Fruit fly (Drosophila melanogaster) whole organism, embryonic: ENCODE data around the gene haf.

ENCODE experiments used
- B-H2 ChIP-seq: fragments of 200-800 bp; sonication (Bioruptor generic); optimal IDR thresholded peaks from 2 replicates; lab custom pipeline; 2018; ENCODE audit warnings: missing biosample characterization, mild to moderate bottlenecking, missing genetic modification characterization
- Bgb ChIP-seq: fragments of 200-800 bp; sonication (Bioruptor generic); IDR thresholded peaks from 2 replicates; pipeline ENCODE4 v1.3.6; 2022; ENCODE audit warnings: missing biosample characterization, missing genetic modification characterization; ENCODE audit not compliant: partially characterized antibody
- Bteb2 ChIP-seq: fragments of 200-800 bp; sonication (Bioruptor generic); optimal IDR thresholded peaks from 2 replicates; lab custom pipeline; 2016; ENCODE audit warnings: missing biosample characterization, missing genetic modification characterization
- CG10366 ChIP-seq: fragments of 200-800 bp; sonication (Bioruptor generic); IDR thresholded peaks from 2 replicates; pipeline ENCODE4 v1.3.6; 2022; ENCODE audit warnings: missing biosample characterization, missing genetic modification characterization
- CG11504 ChIP-seq: fragments of 200-800 bp; sonication (Bioruptor generic); optimal IDR thresholded peaks from 3 replicates; lab custom pipeline; 2019; ENCODE audit warnings: missing biosample characterization, mild to moderate bottlenecking, missing genetic modification characterization, moderate library complexity
- CG11560 ChIP-seq: fragments of 200-800 bp; sonication (Bioruptor generic); IDR thresholded peaks from 3 replicates; pipeline ENCODE4 v1.3.6; 2022; ENCODE audit warnings: missing biosample characterization, missing genetic modification characterization
- CG1529 ChIP-seq: fragments of 200-800 bp; sonication (Bioruptor generic); optimal IDR thresholded peaks from 3 replicates; lab custom pipeline; 2018; ENCODE audit warnings: missing biosample characterization, missing genetic modification characterization
- CG15601 ChIP-seq: fragments of 200-800 bp; sonication (Bioruptor generic); optimal IDR thresholded peaks from 3 replicates; lab custom pipeline; 2019; ENCODE audit warnings: missing biosample characterization, mild to moderate bottlenecking, missing genetic modification characterization, moderate library complexity
- CG17829 ChIP-seq: fragments of 200-800 bp; optimal IDR thresholded peaks from 2 replicates; lab custom pipeline; 2019; ENCODE audit warnings: missing biosample characterization, mild to moderate bottlenecking, missing genetic modification characterization, moderate library complexity
- CG17912 ChIP-seq: fragments of 200-800 bp; sonication (Bioruptor generic); optimal IDR thresholded peaks from 2 replicates; lab custom pipeline; 2018; ENCODE audit warnings: missing biosample characterization, mild to moderate bottlenecking, missing genetic modification characterization
- CG31224 ChIP-seq: fragments of 200-800 bp; sonication (Bioruptor generic); IDR thresholded peaks from 2 replicates; pipeline ENCODE4 v1.3.6; 2022; ENCODE audit warnings: missing biosample characterization, missing genetic modification characterization
- CG3281 ChIP-seq: fragments of 200-800 bp; sonication (Bioruptor generic); optimal IDR thresholded peaks from 3 replicates; lab custom pipeline; 2017; ENCODE audit warnings: missing biosample characterization, mild to moderate bottlenecking, missing genetic modification characterization
- CG6272 ChIP-seq: fragments of 200-800 bp; sonication (Bioruptor generic); IDR thresholded peaks from 2 replicates; pipeline ENCODE4 v1.3.6; 2022; ENCODE audit warnings: missing biosample characterization, missing genetic modification characterization
- CG6854 ChIP-seq: fragments of 200-800 bp; sonication (Bioruptor generic); optimal IDR thresholded peaks from 3 replicates; lab custom pipeline; 2017; ENCODE audit warnings: missing biosample characterization, mild to moderate bottlenecking, missing genetic modification characterization
- CG7556 ChIP-seq: fragments of 200-800 bp; sonication (Bioruptor generic); optimal IDR thresholded peaks from 2 replicates; lab custom pipeline; 2017; ENCODE audit warnings: missing biosample characterization, mild to moderate bottlenecking, missing genetic modification characterization
- CG8089 ChIP-seq: fragments of 200-800 bp; sonication (Bioruptor generic); optimal IDR thresholded peaks from 3 replicates; lab custom pipeline; 2016; ENCODE audit warnings: missing biosample characterization, missing genetic modification characterization
- CG8359 ChIP-seq: fragments of 200-800 bp; sonication (Bioruptor generic); optimal IDR thresholded peaks from 2 replicates; lab custom pipeline; 2017; ENCODE audit warnings: missing biosample characterization, mild to moderate bottlenecking, missing genetic modification characterization, borderline replicate concordance
- CG9437 ChIP-seq: fragments of 200-800 bp; sonication (Bioruptor generic); optimal IDR thresholded peaks from 2 replicates; lab custom pipeline; 2018; ENCODE audit warnings: missing biosample characterization, mild to moderate bottlenecking, missing genetic modification characterization
- CTCF ChIP-seq: fragments of 200-800 bp; sonication (Bioruptor generic); optimal IDR thresholded peaks from 2 replicates; lab custom pipeline; 2017; ENCODE audit warnings: missing biosample characterization, mild to moderate bottlenecking, missing genetic modification characterization, moderate library complexity
- Camta ChIP-seq: fragments of 200-800 bp; sonication (Bioruptor generic); optimal IDR thresholded peaks from 2 replicates; lab custom pipeline; 2016; ENCODE audit warnings: missing biosample characterization, missing genetic modification characterization
- Deaf1 ChIP-seq: fragments of 200-800 bp; optimal IDR thresholded peaks from 3 replicates; lab custom pipeline; 2019; ENCODE audit warnings: missing biosample characterization, mild to moderate bottlenecking, missing genetic modification characterization, moderate library complexity
- Dip3 ChIP-seq: fragments of 200-800 bp; sonication (Bioruptor generic); optimal IDR thresholded peaks from 3 replicates; lab custom pipeline; 2016; ENCODE audit warnings: missing biosample characterization, missing genetic modification characterization
- Drgx ChIP-seq: fragments of 200-800 bp; sonication (Bioruptor generic); IDR thresholded peaks from 2 replicates; pipeline ENCODE4 v1.3.6; 2022; ENCODE audit warnings: missing biosample characterization, missing genetic modification characterization
- E2f2 ChIP-seq: fragments of 200-800 bp; sonication (Bioruptor generic); IDR thresholded peaks from 2 replicates; pipeline ENCODE4 v1.3.6; 2022; ENCODE audit warnings: missing biosample characterization, missing genetic modification characterization
- H15 ChIP-seq: fragments of 200-800 bp; sonication (Bioruptor generic); IDR thresholded peaks from 3 replicates; pipeline ENCODE4 v1.3.6; 2022; ENCODE audit warnings: missing biosample characterization, missing genetic modification characterization
- Hmx ChIP-seq: fragments of 200-800 bp; sonication (Bioruptor generic); optimal IDR thresholded peaks from 2 replicates; lab custom pipeline; 2016; ENCODE audit warnings: missing biosample characterization, missing genetic modification characterization
- Mes4 ChIP-seq: fragments of 200-800 bp; sonication (Bioruptor generic); optimal IDR thresholded peaks from 2 replicates; lab custom pipeline; 2016; ENCODE audit warnings: missing biosample characterization, missing genetic modification characterization
- Nf-YA ChIP-seq: fragments of 200-800 bp; sonication (Bioruptor generic); IDR thresholded peaks from 2 replicates; pipeline ENCODE4 v1.3.6; 2022; ENCODE audit warnings: missing biosample characterization, missing genetic modification characterization
- NfI ChIP-seq: fragments of 200-800 bp; sonication (Bioruptor generic); optimal IDR thresholded peaks from 3 replicates; lab custom pipeline; 2018; ENCODE audit warnings: missing biosample characterization, mild to moderate bottlenecking, missing genetic modification characterization, moderate library complexity
- Sin3A ChIP-seq: fragments of >200 bp; optimal IDR thresholded peaks from 2 replicates; lab custom pipeline; 2018
- Sry-δ ChIP-seq: fragments of 200-800 bp; sonication (Bioruptor generic); optimal IDR thresholded peaks from 2 replicates; lab custom pipeline; 2016; ENCODE audit warnings: missing biosample characterization, missing genetic modification characterization
- TFAM ChIP-seq: fragments of 200-800 bp; sonication (Bioruptor generic); optimal IDR thresholded peaks from 2 replicates; lab custom pipeline; 2017; ENCODE audit warnings: missing biosample characterization, missing genetic modification characterization, inconsistent platforms
- ac ChIP-seq: fragments of 200-800 bp; sonication (Bioruptor generic); optimal IDR thresholded peaks from 3 replicates; lab custom pipeline; 2017; ENCODE audit warnings: missing biosample characterization, mild to moderate bottlenecking, missing genetic modification characterization
- ato ChIP-seq: fragments of 200-800 bp; sonication (Bioruptor generic); IDR thresholded peaks from 2 replicates; pipeline ENCODE4 v1.3.6; 2022; ENCODE audit warnings: missing biosample characterization, missing genetic modification characterization; ENCODE audit not compliant: partially characterized antibody
- bigmax ChIP-seq: fragments of 200-800 bp; sonication (Bioruptor generic); optimal IDR thresholded peaks from 2 replicates; lab custom pipeline; 2018; ENCODE audit warnings: missing biosample characterization, mild to moderate bottlenecking, missing genetic modification characterization
- croc ChIP-seq: fragments of 200-800 bp; sonication (Bioruptor generic); conservative IDR thresholded peaks from 3 replicates; pipeline ENCODE4 v1.3.6; 2022; ENCODE audit warnings: missing biosample characterization, missing genetic modification characterization
- dmrt99B ChIP-seq: fragments of 200-800 bp; sonication (Bioruptor generic); optimal IDR thresholded peaks from 2 replicates; lab custom pipeline; 2018; ENCODE audit warnings: missing biosample characterization, mild to moderate bottlenecking, missing genetic modification characterization, moderate library complexity
- exex ChIP-seq: fragments of 200-800 bp; sonication (Bioruptor generic); optimal IDR thresholded peaks from 4 replicates; lab custom pipeline; 2018; ENCODE audit warnings: missing biosample characterization, mild to moderate bottlenecking, missing genetic modification characterization, moderate library complexity
- fd102C ChIP-seq: fragments of 200-800 bp; sonication (Bioruptor generic); optimal IDR thresholded peaks from 2 replicates; lab custom pipeline; 2018; ENCODE audit warnings: missing biosample characterization, mild to moderate bottlenecking, missing genetic modification characterization, moderate library complexity
- fru ChIP-seq: fragments of >200 bp; optimal IDR thresholded peaks from 2 replicates; lab custom pipeline; 2017
- ftz-f1 ChIP-seq: fragments of 200-800 bp; sonication (Bioruptor generic); optimal IDR thresholded peaks from 2 replicates; lab custom pipeline; 2016; ENCODE audit warnings: missing biosample characterization, missing genetic modification characterization
- gcm ChIP-seq: fragments of 200-800 bp; sonication (Bioruptor generic); optimal IDR thresholded peaks from 2 replicates; lab custom pipeline; 2019; ENCODE audit warnings: missing biosample characterization, mild to moderate bottlenecking, missing genetic modification characterization, moderate library complexity
- jigr1 ChIP-seq: fragments of 200-800 bp; sonication (Bioruptor generic); IDR thresholded peaks from 3 replicates; pipeline ENCODE4 v1.3.6; 2022; ENCODE audit warnings: missing biosample characterization, missing genetic modification characterization
- lab ChIP-seq: fragments of 200-800 bp; sonication (Bioruptor generic); optimal IDR thresholded peaks from 3 replicates; lab custom pipeline; 2017; ENCODE audit warnings: missing biosample characterization, missing genetic modification characterization, mild to moderate bottlenecking, moderate library complexity, missing genetic modification reagents
- lola ChIP-seq, 3 experiments: fragments of >200 bp in 2 of 3; fragments of 200-800 bp in 1 of 3; sonication (Bioruptor generic) in 1 of 3; optimal IDR thresholded peaks; 2 replicates each; lab custom pipeline; 2017 to 2019; ENCODE audit warnings: missing biosample characterization in 3 of 3, missing genetic modification characterization in 3 of 3, mild to moderate bottlenecking in 1 of 3, moderate library complexity in 1 of 3
- oc ChIP-seq: fragments of 200-800 bp; sonication (Bioruptor generic); optimal IDR thresholded peaks from 2 replicates; lab custom pipeline; 2018; ENCODE audit warnings: missing biosample characterization, mild to moderate bottlenecking, missing genetic modification characterization, moderate library complexity
- org-1 ChIP-seq: fragments of 200-800 bp; sonication (Bioruptor generic); optimal IDR thresholded peaks from 2 replicates; lab custom pipeline; 2017; ENCODE audit warnings: missing biosample characterization, missing genetic modification characterization
- pnt ChIP-seq: fragments of 200-800 bp; sonication (Bioruptor generic); optimal IDR thresholded peaks from 3 replicates; lab custom pipeline; 2016; ENCODE audit warnings: missing biosample characterization, missing genetic modification characterization
- so ChIP-seq: fragments of 200-800 bp; sonication (Bioruptor generic); IDR thresholded peaks from 3 replicates; pipeline ENCODE4 v1.3.6; 2022; ENCODE audit warnings: missing biosample characterization, missing genetic modification characterization
- sob ChIP-seq: fragments of 200-800 bp; sonication (Bioruptor generic); IDR thresholded peaks from 2 replicates; pipeline ENCODE4 v1.3.6; 2022; ENCODE audit warnings: missing biosample characterization, missing genetic modification characterization
- sr ChIP-seq: fragments of 200-800 bp; sonication (Bioruptor generic); IDR thresholded peaks from 3 replicates; pipeline ENCODE4 v1.3.6; 2022; ENCODE audit warnings: missing biosample characterization, missing genetic modification characterization
- unpg ChIP-seq: fragments of 200-800 bp; sonication (Bioruptor generic); optimal IDR thresholded peaks from 3 replicates; lab custom pipeline; 2018; ENCODE audit warnings: missing biosample characterization, mild to moderate bottlenecking, missing genetic modification characterization, moderate library complexity
- wor ChIP-seq: fragments of 200-800 bp; sonication (Bioruptor generic); IDR thresholded peaks from 2 replicates; pipeline ENCODE4 v1.3.6; 2022; ENCODE audit warnings: missing biosample characterization, missing genetic modification characterization

haf gene

DNA sequence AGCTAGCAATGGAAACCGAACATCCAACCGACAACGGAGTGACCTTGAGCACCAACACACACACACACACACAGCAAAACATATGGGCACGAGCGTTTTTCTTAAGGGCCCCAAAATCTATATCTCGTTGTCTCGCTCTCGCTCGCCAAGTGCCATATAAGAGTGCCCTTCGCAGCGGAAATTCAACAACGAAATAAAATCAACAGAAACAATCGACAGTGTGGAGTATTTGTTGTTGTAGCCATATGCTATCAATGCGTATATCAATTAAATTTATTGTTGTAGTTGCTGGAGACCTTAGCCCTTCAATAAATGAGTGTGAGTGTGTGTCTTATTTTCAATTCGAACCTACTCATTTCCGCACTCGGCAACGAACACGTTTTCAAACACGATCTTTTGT lies 81.6 kb downstream of the haf start (continued):
- TF ChIP-seq CG10366 (GFP tag; lab: Robert Waterston, UW) (no peak), CG1529 (GFP tag; lab: Kevin White, UChicago) (no peak), Bgb (GFP tag; lab: Robert Waterston, UW) (no peak; the same call in 1 of the 2 replicates), lab (GFP tag; lab: Kevin White, UChicago) (peak; percentile 64), so (GFP tag; lab: Robert Waterston, UW) (no peak), CG9437 (GFP tag; lab: Kevin White, UChicago) (no peak), bigmax (GFP tag; lab: Kevin White, UChicago) (no peak), fd102C (GFP tag; lab: Kevin White, UChicago) (no peak), Drgx (GFP tag; lab: Robert Waterston, UW) (no peak), ato (GFP tag; lab: Robert Waterston, UW) (no peak), Deaf1 (tag; lab: Kevin White, UChicago) (peak; percentile 89), gcm (GFP tag; lab: Kevin White, UChicago) (no peak), H15 (GFP tag; lab: Robert Waterston, UW) (no peak), B-H2 (peak; percentile 44), unpg (GFP tag; lab: Kevin White, UChicago) (no peak), CG3281 (no peak), Mes4 (GFP tag; lab: Kevin White, UChicago) (no peak), ftz-f1 (peak; percentile 98), CG6854 (GFP tag; lab: Kevin White, UChicago) (no peak), exex (tag; lab: Kevin White, UChicago) (peak; percentile 77), lola (GFP tag; optimal IDR thresholded peaks at IDR 0.05; lab: Kevin White, UChicago) (no peak), CG17829 (tag; lab: Kevin White, UChicago) (no peak), CG8089 (GFP tag; lab: Kevin White, UChicago) (no peak), CG11560 (no peak), E2f2 (GFP tag; lab: Robert Waterston, UW) (0 out of 2 replicates have a peak, but pooled peaks have one; percentile 9), sr (GFP tag; lab: Robert Waterston, UW) (no peak), ac (GFP tag; lab: Kevin White, UChicago) (no peak), CG8359 (GFP tag; lab: Kevin White, UChicago) (no peak), NfI (GFP tag; lab: Kevin White, UChicago) (no peak), sob (GFP tag; lab: Robert Waterston, UW) (peak; percentile 30; the same call in 1 of the 2 replicates), pnt (no peak), CG11504 (peak; percentile 7), croc (GFP tag; lab: Robert Waterston, UW) (no peak), Dip3 (GFP tag; lab: Kevin White, UChicago) (no peak), dmrt99B (tag; lab: Kevin White, UChicago) (peak; percentile 25), CTCF (GFP tag; lab: Kevin White, UChicago) (no peak), CG7556 (no peak), oc (tag; lab: Kevin White, UChicago) (no peak), TFAM (no peak), wor (GFP tag; lab: Robert Waterston, UW) (no peak), CG17912 (GFP tag; lab: Kevin White, UChicago) (no peak), Nf-YA (GFP tag; lab: Robert Waterston, UW) (no peak), Sry-δ (no peak), jigr1 (GFP tag; lab: Robert Waterston, UW) (no peak), Bteb2 (no peak), Hmx (GFP tag; lab: Kevin White, UChicago) (no peak), Sin3A (lab: Kevin White, UChicago) (no peak), CG15601 (tag; lab: Kevin White, UChicago) (peak; percentile 6), org-1 (GFP tag; lab: Kevin White, UChicago) (no peak), CG31224 (no peak), Camta (GFP tag; lab: Kevin White, UChicago) (no peak), CG6272 (no peak), fru (lab: Kevin White, UChicago) (no peak)
